Worm (Caenorhabditis elegans) whole organism, L2 larva: ENCODE measurements around the gene F29G9.1.

Experiments
- ama-1 ChIP-seq: fragments of 150-350 bp; optimal IDR thresholded peaks from 2 replicates; lab custom pipeline; 2018; ENCODE audit warnings: inconsistent platforms
- ceh-82 ChIP-seq: fragments of 150-350 bp; optimal IDR thresholded peaks from 2 replicates; lab custom pipeline; 2014; ENCODE audit warnings: missing biosample characterization, missing genetic modification characterization
- egl-27 ChIP-seq: sonication (generic microtip); optimal IDR thresholded peaks from 3 replicates; lab custom pipeline; 2017; ENCODE audit warnings: missing biosample characterization, missing genetic modification reagents, missing genetic modification characterization
- elt-1 ChIP-seq: fragments of 150-350 bp; optimal IDR thresholded peaks from 2 replicates; lab custom pipeline; 2014; ENCODE audit warnings: missing biosample characterization, missing genetic modification characterization
- lin-39 ChIP-seq: fragments of 150-350 bp; optimal IDR thresholded peaks from 2 replicates; lab custom pipeline; 2014; ENCODE audit warnings: missing biosample characterization, missing genetic modification reagents, missing genetic modification characterization
- mbf-1 ChIP-seq: sonication (generic microtip); optimal IDR thresholded peaks from 2 replicates; lab custom pipeline; 2017; ENCODE audit warnings: missing biosample characterization, missing genetic modification characterization
- nhr-10 ChIP-seq: sonication (generic microtip); optimal IDR thresholded peaks from 2 replicates; lab custom pipeline; 2017; ENCODE audit warnings: missing biosample characterization, missing genetic modification characterization
- nhr-11 ChIP-seq: fragments of 150-350 bp; optimal IDR thresholded peaks from 2 replicates; lab custom pipeline; 2014; ENCODE audit warnings: missing biosample characterization, missing genetic modification characterization
- nhr-12 ChIP-seq: fragments of 150-350 bp; optimal IDR thresholded peaks from 2 replicates; lab custom pipeline; 2014; ENCODE audit warnings: missing biosample characterization, missing genetic modification characterization
- nhr-237 ChIP-seq: fragments of 150-350 bp; optimal IDR thresholded peaks from 2 replicates; lab custom pipeline; 2014; ENCODE audit warnings: missing biosample characterization, missing genetic modification characterization
- peb-1 ChIP-seq: fragments of 150-350 bp; optimal IDR thresholded peaks from 2 replicates; lab custom pipeline; 2014; ENCODE audit warnings: missing biosample characterization, missing genetic modification characterization
- skn-1 ChIP-seq: sonication (generic microtip); optimal IDR thresholded peaks from 2 replicates; lab custom pipeline; 2017; ENCODE audit warnings: missing biosample characterization, missing genetic modification characterization
- snpc-4 ChIP-seq: fragments of 150-350 bp; optimal IDR thresholded peaks from 2 replicates; lab custom pipeline; 2014; ENCODE audit warnings: missing biosample characterization, missing genetic modification characterization

- TF ChIP-seq nhr-10 (tag; lab: Kevin White, UChicago) (no peak), nhr-237 (no peak), nhr-11 (tag; lab: Kevin White, UChicago) (no peak), mbf-1 (tag; lab: Kevin White, UChicago) (no peak), ama-1 (no peak), egl-27 (tag; lab: Kevin White, UChicago) (no peak), ceh-82 (tag; lab: Kevin White, UChicago) (no peak), snpc-4 (tag; lab: Kevin White, UChicago) (no peak), lin-39 (tag; lab: Kevin White, UChicago) (no peak), nhr-12 (no peak), elt-1 (tag; lab: Kevin White, UChicago) (no peak), skn-1 (tag; lab: Kevin White, UChicago) (no peak), peb-1 (tag; lab: Kevin White, UChicago) (no peak)
Observed at ce11 chrV:6012401-6012800, 26.5 kb upstream of the F29G9.1 start.
